Worm (Caenorhabditis elegans) whole organism, midembryonic: ENCODE measurements around the gene Y17G7B.8.

Experiments used
- flt-1 ChIP-seq: fragments of 200-800 bp; sonication (Bioruptor generic); IDR thresholded peaks from 2 replicates; pipeline ENCODE4 v1.3.6; 2022; ENCODE audit warnings: missing genetic modification characterization, missing compliant biosample characterization
- med-1 ChIP-seq: sonication (generic microtip); optimal IDR thresholded peaks from 2 replicates; lab custom pipeline; 2017; ENCODE audit warnings: missing genetic modification characterization, mild to moderate bottlenecking, missing compliant biosample characterization, antibody characterized with exemption, missing genetic modification reagents; ENCODE audit not compliant: insufficient read depth

ce11 chrII:12051601-12052000 lies 24.1 kb upstream of the Y17G7B.8 start:
- TF ChIP-seq flt-1 (no peak), med-1 (GFP tag; lab: Kevin White, UChicago) (no peak)
